Fruit fly (Drosophila melanogaster): ENCODE measurements around the gene CG7453.

CG7453 gene

dm6 chrX:19187624-19188085, 7.7 kb downstream of the CG7453 start, which contains the start of gene Mec2 (continued):
- TF ChIP-seq CG1024 (GFP tag; IDR thresholded peaks at IDR 0.05) (0 out of 2 replicates have a peak, but pooled peaks have one; percentile 25), kah (GFP tag; optimal IDR thresholded peaks at IDR 0.05) (no peak), Fer1 (GFP tag; optimal IDR thresholded peaks at IDR 0.05) (no peak), ATbp (GFP tag; optimal IDR thresholded peaks at IDR 0.05) (peak; percentile 59), Xrp1 (GFP tag; IDR thresholded peaks at IDR 0.05) (peak; percentile 64; the same call in 1 of the 2 replicates), HmgZ (tag; optimal IDR thresholded peaks at IDR 0.05) (peak; percentile 39), Nf-YA (GFP tag; IDR thresholded peaks at IDR 0.05) (peak; percentile 44; the same call in 1 of the 2 replicates), Trl (optimal IDR thresholded peaks at IDR 0.05) (no peak), Trl (GFP tag; optimal IDR thresholded peaks at IDR 0.05) (no peak), en (GFP tag; optimal IDR thresholded peaks at IDR 0.05) (no peak), Hand (GFP tag; optimal IDR thresholded peaks at IDR 0.05) (no peak), CG5245 (GFP tag; optimal IDR thresholded peaks at IDR 0.05) (peak; percentile 40), eve (GFP tag; optimal IDR thresholded peaks at IDR 0.05) (no peak), klu (GFP tag; IDR thresholded peaks at IDR 0.05) (no peak), org-1 (GFP tag; optimal IDR thresholded peaks at IDR 0.05) (peak; percentile 47), Atf3 (GFP tag; optimal IDR thresholded peaks at IDR 0.05) (peak; percentile 20), Spps (tag; optimal IDR thresholded peaks at IDR 0.05) (no peak), CG4707 (GFP tag; optimal IDR thresholded peaks at IDR 0.05) (no peak), CG7357 (GFP tag; IDR thresholded peaks at IDR 0.05) (0 out of 3 replicates have a peak, but pooled peaks have one; percentile 41), bab2 (GFP tag; optimal IDR thresholded peaks at IDR 0.05) (peak; percentile 33), Meics (GFP tag; optimal IDR thresholded peaks at IDR 0.05) (peak; percentile 23), inv (GFP tag; IDR thresholded peaks at IDR 0.05; ENCODE audit: partially characterized antibody) (no peak), CG11504 (tag; optimal IDR thresholded peaks at IDR 0.05) (no peak), CG5180 (GFP tag; optimal IDR thresholded peaks at IDR 0.05) (no peak), CoRest (tag; optimal IDR thresholded peaks at IDR 0.05) (peak; percentile 50), CG17568 (GFP tag; optimal IDR thresholded peaks at IDR 0.05) (no peak), Atf-2 (GFP tag; optimal IDR thresholded peaks at IDR 0.05) (peak; percentile 30), CG4328 (GFP tag; optimal IDR thresholded peaks at IDR 0.05) (no peak), Asciz (GFP tag; optimal IDR thresholded peaks at IDR 0.05) (no peak), Nf-YC (tag; optimal IDR thresholded peaks at IDR 0.05) (no peak), CG4820 (GFP tag; optimal IDR thresholded peaks at IDR 0.05) (peak; percentile 24), lola (GFP tag; optimal IDR thresholded peaks at IDR 0.05) (peak in 1 of 3 experiments; percentile 21), CG6689 (GFP tag; IDR thresholded peaks at IDR 0.05) (0 out of 2 replicates have a peak, but pooled peaks have one; percentile 23), Hr51 (GFP tag; optimal IDR thresholded peaks at IDR 0.05) (peak in 1 of 2 experiments; percentile 34), ken (GFP tag; IDR thresholded peaks at IDR 0.05) (peak; percentile 73), Eip74EF (GFP tag; optimal IDR thresholded peaks at IDR 0.05) (peak in 1 of 2 experiments; percentile 19), sna (GFP tag; IDR thresholded peaks at IDR 0.05; ENCODE audit: partially characterized antibody) (no peak), Chrac-16 (GFP tag; optimal IDR thresholded peaks at IDR 0.05) (peak; percentile 63), gsb-n (tag; optimal IDR thresholded peaks at IDR 0.05) (no peak), mam (GFP tag; optimal IDR thresholded peaks at IDR 0.05) (peak; percentile 27), CG18619 (GFP tag; optimal IDR thresholded peaks at IDR 0.05) (peak; percentile 30), dan (GFP tag; IDR thresholded peaks at IDR 0.05) (no peak), ase (GFP tag; IDR thresholded peaks at IDR 0.05) (no peak), CG3281 (GFP tag; optimal IDR thresholded peaks at IDR 0.05) (no peak), MBD-R2 (GFP tag; IDR thresholded peaks at IDR 0.05) (no peak), CG4617 (GFP tag; optimal IDR thresholded peaks at IDR 0.05; ENCODE audit: borderline replicate concordance) (no peak), br (optimal IDR thresholded peaks at IDR 0.05) (no peak), salm (tag; optimal IDR thresholded peaks at IDR 0.05) (no peak), jumu (GFP tag; optimal IDR thresholded peaks at IDR 0.05) (peak; percentile 43), pan (optimal IDR thresholded peaks at IDR 0.05) (no peak), pan (GFP tag; optimal IDR thresholded peaks at IDR 0.05 in 1 of 2, IDR thresholded peaks at IDR 0.05 in 1 of 2) (peak in 1 of 2 experiments; percentile 52)
